Fruit fly (Drosophila melanogaster): ENCODE measurements around the gene ear.

ear gene

dm6 chr3R:15293005-15293877, 27.3 kb upstream of the ear start (continued):
- peak; percentile 44; the same call in 1 of the 3 replicates for TF ChIP-seq row (GFP tag; IDR thresholded peaks at IDR 0.05)
- TF ChIP-seq CG15269 (tag; optimal IDR thresholded peaks at IDR 0.05), result peak; percentile 1
- TF ChIP-seq Med (GFP tag), result peak; percentile 81
- TF ChIP-seq ash1 (GFP tag; optimal IDR thresholded peaks at IDR 0.05), result no peak
- TF ChIP-seq CG10366 (GFP tag; IDR thresholded peaks at IDR 0.05), result no peak
- TF ChIP-seq CG11560 (tag; IDR thresholded peaks at IDR 0.05), result no peak
- TF ChIP-seq CG31224 (GFP tag; IDR thresholded peaks at IDR 0.05), result no peak
- TF ChIP-seq CG3163 (GFP tag; optimal IDR thresholded peaks at IDR 0.05), result no peak
- peak; percentile 11 for TF ChIP-seq CG4424 (GFP tag; optimal IDR thresholded peaks at IDR 0.05)
- TF ChIP-seq CG14441 (GFP tag; IDR thresholded peaks at IDR 0.05), result no peak
- no peak for TF ChIP-seq CG17829 (tag; optimal IDR thresholded peaks at IDR 0.05)
- no peak for TF ChIP-seq Poxn (GFP tag; IDR thresholded peaks at IDR 0.05)
- TF ChIP-seq CG15514 (GFP tag; optimal IDR thresholded peaks at IDR 0.05), result no peak
- peak; percentile 8 for TF ChIP-seq caup (GFP tag; optimal IDR thresholded peaks at IDR 0.05; ENCODE audit: severe bottlenecking)
- TF ChIP-seq Deaf1 (tag; optimal IDR thresholded peaks at IDR 0.05), result no peak
- TF ChIP-seq crc (GFP tag; optimal IDR thresholded peaks at IDR 0.05), result peak; percentile 11
- no peak for TF ChIP-seq inv (GFP tag; IDR thresholded peaks at IDR 0.05; ENCODE audit: partially characterized antibody)
- no peak for TF ChIP-seq Camta (GFP tag; optimal IDR thresholded peaks at IDR 0.05)
- no peak for TF ChIP-seq dan (GFP tag; IDR thresholded peaks at IDR 0.05)
- TF ChIP-seq lov (optimal IDR thresholded peaks at IDR 0.05), result no peak
- TF ChIP-seq lov (GFP tag; IDR thresholded peaks at IDR 0.05), result no peak
- no peak for TF ChIP-seq CG1603 (tag; optimal IDR thresholded peaks at IDR 0.05)
- no peak for TF ChIP-seq Chrac-16 (GFP tag; optimal IDR thresholded peaks at IDR 0.05)
- no peak for TF ChIP-seq CG8478 (optimal IDR thresholded peaks at IDR 0.05)
- no peak for TF ChIP-seq grn (GFP tag; optimal IDR thresholded peaks at IDR 0.05)
- TF ChIP-seq otp (GFP tag; IDR thresholded peaks at IDR 0.05), result no peak
- no peak for TF ChIP-seq CG1647 (GFP tag; optimal IDR thresholded peaks at IDR 0.05)
- no peak for TF ChIP-seq CG11696 (GFP tag; IDR thresholded peaks at IDR 0.05)
- TF ChIP-seq CG15011 (GFP tag; optimal IDR thresholded peaks at IDR 0.05), result no peak
- no peak for TF ChIP-seq chinmo (GFP tag; IDR thresholded peaks at IDR 0.05; ENCODE audit: partially characterized antibody)
- TF ChIP-seq dm (GFP tag; optimal IDR thresholded peaks at IDR 0.05), result no peak
- peak; percentile 15 for TF ChIP-seq CG6765 (GFP tag; optimal IDR thresholded peaks at IDR 0.05)
- TF ChIP-seq CG32767 (GFP tag; IDR thresholded peaks at IDR 0.05), result no peak
- TF ChIP-seq chn (GFP tag; optimal IDR thresholded peaks at IDR 0.05), result no peak
- no peak for TF ChIP-seq CG12219 (GFP tag; optimal IDR thresholded peaks at IDR 0.05)
- TF ChIP-seq CG13894 (tag; optimal IDR thresholded peaks at IDR 0.05), result no peak
- TF ChIP-seq gcm (GFP tag; optimal IDR thresholded peaks at IDR 0.05), result no peak
- peak; percentile 68 for TF ChIP-seq dmrt99B (tag; optimal IDR thresholded peaks at IDR 0.05)
- no peak for TF ChIP-seq CG6854 (GFP tag; optimal IDR thresholded peaks at IDR 0.05)
- TF ChIP-seq CTCF (GFP tag; optimal IDR thresholded peaks at IDR 0.05), result no peak
- TF ChIP-seq CG12744 (GFP tag; optimal IDR thresholded peaks at IDR 0.05), result no peak
- TF ChIP-seq grau (tag; optimal IDR thresholded peaks at IDR 0.05), result no peak
- TF ChIP-seq slp2 (GFP tag; optimal IDR thresholded peaks at IDR 0.05), result no peak
- peak; percentile 41 for TF ChIP-seq CG17359 (tag; optimal IDR thresholded peaks at IDR 0.05)
- TF ChIP-seq bab2 (GFP tag; optimal IDR thresholded peaks at IDR 0.05), result no peak
- TF ChIP-seq CG8924 (tag; optimal IDR thresholded peaks at IDR 0.05), result no peak
- TF ChIP-seq CG14050 (GFP tag; IDR thresholded peaks at IDR 0.05), result no peak
- no peak for TF ChIP-seq CG7745 (tag; optimal IDR thresholded peaks at IDR 0.05)
- TF ChIP-seq CG17912 (GFP tag; optimal IDR thresholded peaks at IDR 0.05), result no peak
- no peak for TF ChIP-seq cg (GFP tag; optimal IDR thresholded peaks at IDR 0.05)
- peak; percentile 25 for TF ChIP-seq pnt (GFP tag; optimal IDR thresholded peaks at IDR 0.05)
